Worm (Caenorhabditis elegans) whole organism, late embryonic: ENCODE results near the gene gcy-22.

Experiments
- K02D7.2 ChIP-seq: sonication (generic microtip); optimal IDR thresholded peaks from 2 replicates; lab custom pipeline; 2017; ENCODE audit warnings: mild to moderate bottlenecking, missing genetic modification characterization, missing compliant biosample characterization
- K09A11.1 ChIP-seq: sonication (generic microtip); optimal IDR thresholded peaks from 2 replicates; lab custom pipeline; 2017; ENCODE audit warnings: antibody characterized with exemption, mild to moderate bottlenecking, missing genetic modification characterization, missing compliant biosample characterization; ENCODE audit not compliant: insufficient read depth
- T23F11.4 ChIP-seq: fragments of 200-800 bp; sonication (Bioruptor generic); optimal IDR thresholded peaks from 2 replicates; lab custom pipeline; 2018; ENCODE audit warnings: mild to moderate bottlenecking, missing genetic modification characterization, missing compliant biosample characterization
- ceh-19 ChIP-seq: fragments of 200-800 bp; sonication (Bioruptor generic); optimal IDR thresholded peaks from 2 replicates; lab custom pipeline; 2018; ENCODE audit warnings: mild to moderate bottlenecking, missing genetic modification characterization, missing compliant biosample characterization
- ceh-2 ChIP-seq: sonication (generic microtip); optimal IDR thresholded peaks from 2 replicates; lab custom pipeline; 2016; ENCODE audit warnings: missing genotype, missing genetic modification characterization, missing compliant biosample characterization
- ceh-6 ChIP-seq: fragments of 200-800 bp; sonication (Bioruptor generic); optimal IDR thresholded peaks from 2 replicates; lab custom pipeline; 2018; ENCODE audit warnings: mild to moderate bottlenecking, missing genetic modification characterization, missing compliant biosample characterization
- dve-1 ChIP-seq: sonication (generic microtip); optimal IDR thresholded peaks from 2 replicates; lab custom pipeline; 2017; ENCODE audit warnings: antibody characterized with exemption, mild to moderate bottlenecking, missing genetic modification characterization, missing compliant biosample characterization
- fkh-10 ChIP-seq: fragments of 150-350 bp; optimal IDR thresholded peaks from 2 replicates; lab custom pipeline; 2014; ENCODE audit warnings: missing biosample characterization, missing genetic modification reagents, missing genetic modification characterization
- hlh-15 ChIP-seq: sonication (generic microtip); optimal IDR thresholded peaks from 2 replicates; lab custom pipeline; 2016; ENCODE audit warnings: missing genetic modification characterization, missing compliant biosample characterization
- hlh-30 ChIP-seq: sonication (generic microtip); optimal IDR thresholded peaks from 2 replicates; lab custom pipeline; 2017; ENCODE audit warnings: antibody characterized with exemption, missing genetic modification characterization, missing compliant biosample characterization; ENCODE audit not compliant: insufficient read depth
- hlh-6 ChIP-seq: sonication (generic microtip); optimal IDR thresholded peaks from 2 replicates; lab custom pipeline; 2016; ENCODE audit warnings: missing genotype, missing genetic modification characterization, missing compliant biosample characterization
- hlh-8 ChIP-seq: sonication (generic microtip); optimal IDR thresholded peaks from 2 replicates; lab custom pipeline; 2016; ENCODE audit warnings: missing genotype, missing genetic modification characterization, missing compliant biosample characterization
- madf-2 ChIP-seq: sonication (generic microtip); optimal IDR thresholded peaks from 2 replicates; lab custom pipeline; 2017; ENCODE audit warnings: missing genetic modification characterization, missing compliant biosample characterization
- nfya-1 ChIP-seq: sonication (generic microtip); optimal IDR thresholded peaks from 2 replicates; lab custom pipeline; 2017; ENCODE audit warnings: missing genetic modification characterization, mild to moderate bottlenecking, missing compliant biosample characterization, antibody characterized with exemption, moderate library complexity
- odd-2 ChIP-seq: sonication (generic microtip); optimal IDR thresholded peaks from 2 replicates; lab custom pipeline; 2017; ENCODE audit warnings: antibody characterized with exemption, mild to moderate bottlenecking, missing genetic modification characterization, missing compliant biosample characterization
- pag-3 ChIP-seq: sonication (generic microtip); optimal IDR thresholded peaks from 2 replicates; lab custom pipeline; 2016; ENCODE audit warnings: missing compliant biosample characterization, missing genetic modification characterization, borderline replicate concordance
- pat-9 ChIP-seq: fragments of 200-800 bp; sonication (Bioruptor generic); optimal IDR thresholded peaks from 2 replicates; lab custom pipeline; 2018; ENCODE audit warnings: mild to moderate bottlenecking, missing genetic modification characterization, moderate library complexity, missing compliant biosample characterization
- pax-1 ChIP-seq: fragments of 150-350 bp; optimal IDR thresholded peaks from 2 replicates; lab custom pipeline; 2014; ENCODE audit warnings: missing biosample characterization, missing genetic modification characterization
- pha-2 ChIP-seq: sonication (generic microtip); optimal IDR thresholded peaks from 2 replicates; lab custom pipeline; 2017; ENCODE audit warnings: mild to moderate bottlenecking, missing genetic modification characterization, missing compliant biosample characterization
- pros-1 ChIP-seq: fragments of 150-350 bp; optimal IDR thresholded peaks from 2 replicates; lab custom pipeline; 2014; ENCODE audit warnings: missing biosample characterization, missing genetic modification reagents, missing genetic modification characterization
- ref-2 ChIP-seq: sonication (generic microtip); optimal IDR thresholded peaks from 2 replicates; lab custom pipeline; 2016; ENCODE audit warnings: missing genetic modification characterization, missing compliant biosample characterization
- rnt-1 ChIP-seq: sonication (generic microtip); optimal IDR thresholded peaks from 2 replicates; lab custom pipeline; 2016; ENCODE audit warnings: missing genetic modification characterization, missing compliant biosample characterization
- sdc-2 ChIP-seq: sonication (generic microtip); optimal IDR thresholded peaks from 2 replicates; lab custom pipeline; 2016; ENCODE audit warnings: missing genotype, missing genetic modification characterization, missing compliant biosample characterization
- sox-4 ChIP-seq: sonication (generic microtip); optimal IDR thresholded peaks from 2 replicates; lab custom pipeline; 2017; ENCODE audit warnings: mild to moderate bottlenecking, missing genetic modification characterization, inconsistent platforms, missing compliant biosample characterization
- syd-9 ChIP-seq: sonication (generic microtip); optimal IDR thresholded peaks from 2 replicates; lab custom pipeline; 2016; ENCODE audit warnings: mild to moderate bottlenecking, missing genetic modification characterization, moderate library complexity, missing compliant biosample characterization
- tbx-2 ChIP-seq: sonication (generic microtip); optimal IDR thresholded peaks from 2 replicates; lab custom pipeline; 2016; ENCODE audit warnings: missing genetic modification characterization, missing compliant biosample characterization
- tbx-7 ChIP-seq: sonication (generic microtip); optimal IDR thresholded peaks from 2 replicates; lab custom pipeline; 2016; ENCODE audit warnings: missing genotype, missing genetic modification characterization, missing compliant biosample characterization
- unc-42 ChIP-seq: sonication (generic microtip); optimal IDR thresholded peaks from 2 replicates; lab custom pipeline; 2016; ENCODE audit warnings: missing genotype, missing genetic modification characterization, missing compliant biosample characterization
- unc-86 ChIP-seq: sonication (generic microtip); optimal IDR thresholded peaks from 2 replicates; lab custom pipeline; 2016; ENCODE audit warnings: missing genetic modification characterization, missing compliant biosample characterization

Gene gcy-22

ce11 chrV:20815842-20816241 lies 9.0 kb downstream of the gcy-22 start, which contains the start of gene sshk-1:
TSS of gene sshk-1 (plus strand) at chrV:20816142.
- TF ChIP-seq ref-2 (tag; lab: Kevin White, UChicago): no peak
- no peak for TF ChIP-seq pha-2 (tag; lab: Kevin White, UChicago)
- TF ChIP-seq madf-2 (tag; lab: Kevin White, UChicago): no peak
- no peak for TF ChIP-seq pax-1 (tag; lab: Kevin White, UChicago)
- no peak for TF ChIP-seq sdc-2 (tag; lab: Kevin White, UChicago)
- TF ChIP-seq hlh-15: no peak
- TF ChIP-seq K02D7.2 (tag; lab: Kevin White, UChicago): no peak
- TF ChIP-seq ceh-6 (GFP tag; lab: Kevin White, UChicago): no peak
- TF ChIP-seq unc-86 (tag; lab: Kevin White, UChicago): no peak

ce11 chrV:20814424-20814823 lies 10.4 kb downstream of the gcy-22 start, which contains the start of gene Y44A6D.7:
TSS of gene Y44A6D.7 (plus strand) at chrV:20814724.
- TF ChIP-seq ref-2 (tag; lab: Kevin White, UChicago): no peak

ce11 chrV:20813646-20814045 lies 11.2 kb downstream of the gcy-22 start:
- TF ChIP-seq unc-42 (tag; lab: Kevin White, UChicago): peak; percentile 18
- no peak for TF ChIP-seq hlh-15

- TF ChIP-seq nfya-1 (tag; lab: Kevin White, UChicago): no peak
- TF ChIP-seq K02D7.2 (tag; lab: Kevin White, UChicago): no peak
- TF ChIP-seq hlh-8 (tag; lab: Kevin White, UChicago): no peak
- no peak for TF ChIP-seq tbx-7 (tag; lab: Kevin White, UChicago)
- TF ChIP-seq hlh-30 (tag; lab: Kevin White, UChicago): no peak
- TF ChIP-seq ceh-2 (tag; lab: Kevin White, UChicago): no peak
- no peak for TF ChIP-seq pag-3
- TF ChIP-seq ceh-19 (GFP tag; lab: Kevin White, UChicago): no peak
- no peak for TF ChIP-seq pat-9 (tag; lab: Kevin White, UChicago)
- no peak for TF ChIP-seq odd-2 (tag; lab: Kevin White, UChicago)
- no peak for TF ChIP-seq ref-2 (tag; lab: Kevin White, UChicago)
- no peak for TF ChIP-seq pax-1 (tag; lab: Kevin White, UChicago)
- no peak for TF ChIP-seq pros-1
- TF ChIP-seq rnt-1 (tag; lab: Kevin White, UChicago): no peak
- TF ChIP-seq syd-9 (tag; lab: Kevin White, UChicago): no peak
- no peak for TF ChIP-seq dve-1 (tag; lab: Kevin White, UChicago)
These were observed 17.8 kb downstream of the gcy-22 start, which contains the start of gene Y44A6D.6 for ce11 chrV:20807038-20807437. TSS of gene Y44A6D.6 (plus strand) at chrV:20807338.

- TF ChIP-seq K09A11.1 (tag; lab: Kevin White, UChicago) (no peak), ceh-19 (GFP tag; lab: Kevin White, UChicago) (no peak), fkh-10 (GFP tag; lab: Kevin White, UChicago) (no peak), tbx-2 (tag; lab: Kevin White, UChicago) (no peak), unc-42 (tag; lab: Kevin White, UChicago) (no peak), T23F11.4 (no peak)
- TF ChIP-seq, all 69 proteins: peak for 0
These were observed 22.0 kb downstream of the gcy-22 start, which contains the start of gene Y44A6D.5 for ce11 chrV:20802906-20803305. TSS of gene Y44A6D.5 (minus strand) at chrV:20803006.

ce11 chrV:20797918-20798317 lies 26.9 kb downstream of the gcy-22 start, which contains the start of gene sdf-9:
TSS of gene sdf-9 (plus strand) at chrV:20798218.
- TF ChIP-seq hlh-6: no peak
- no peak for TF ChIP-seq sox-4 (tag; lab: Kevin White, UChicago)
- TF ChIP-seq, all 69 proteins: peak for 0
